Worm (Caenorhabditis elegans) whole organism, L3 larva: ENCODE results near the gene srd-35.

Source experiments
- R02D3.7 ChIP-seq: fragments of 150-350 bp; optimal IDR thresholded peaks from 2 replicates; lab custom pipeline; 2014; ENCODE audit warnings: missing biosample characterization, missing genetic modification characterization
- ZK546.5 ChIP-seq: sonication (generic microtip); optimal IDR thresholded peaks from 2 replicates; lab custom pipeline; 2017; ENCODE audit warnings: missing biosample characterization, missing genetic modification characterization
- ceh-28 ChIP-seq: fragments of 150-350 bp; optimal IDR thresholded peaks from 2 replicates; lab custom pipeline; 2014; ENCODE audit warnings: missing biosample characterization, missing genetic modification reagents, missing genetic modification characterization
- daf-12 ChIP-seq: fragments of 150-350 bp; optimal IDR thresholded peaks from 2 replicates; lab custom pipeline; 2014; ENCODE audit warnings: missing biosample characterization, missing genetic modification reagents, missing genetic modification characterization
- egl-5 ChIP-seq: fragments of 150-350 bp; optimal IDR thresholded peaks from 2 replicates; lab custom pipeline; 2017; ENCODE audit warnings: missing biosample characterization, missing genetic modification reagents, missing genetic modification characterization, inconsistent platforms
- elt-2 ChIP-seq: sonication (generic microtip); optimal IDR thresholded peaks from 2 replicates; lab custom pipeline; 2016; ENCODE audit warnings: missing genetic modification reagents, mild to moderate bottlenecking, missing genetic modification characterization, missing compliant biosample characterization
- fkh-10 ChIP-seq: sonication (generic microtip); optimal IDR thresholded peaks from 2 replicates; lab custom pipeline; 2017; ENCODE audit warnings: missing biosample characterization, missing genetic modification reagents, missing genetic modification characterization
- hmg-11 ChIP-seq: sonication (generic microtip); optimal IDR thresholded peaks from 2 replicates; lab custom pipeline; 2016; ENCODE audit warnings: missing genetic modification characterization, missing compliant biosample characterization
- lin-15B ChIP-seq: fragments of 150-350 bp; optimal IDR thresholded peaks from 2 replicates; lab custom pipeline; 2014; ENCODE audit warnings: missing biosample characterization, missing genetic modification characterization
- lin-39 ChIP-seq: fragments of 150-350 bp; optimal IDR thresholded peaks from 2 replicates; lab custom pipeline; 2018; ENCODE audit warnings: missing biosample characterization, missing genetic modification reagents, missing genetic modification characterization
- lsy-12 ChIP-seq: sonication (generic microtip); optimal IDR thresholded peaks from 2 replicates; lab custom pipeline; 2016; ENCODE audit warnings: mild to moderate bottlenecking, missing genetic modification characterization, missing compliant biosample characterization
- mdl-1 ChIP-seq: fragments of 150-350 bp; optimal IDR thresholded peaks from 2 replicates; lab custom pipeline; 2014; ENCODE audit warnings: missing biosample characterization, missing genetic modification characterization
- mml-1 ChIP-seq: fragments of 150-350 bp; sonication (generic microtip); optimal IDR thresholded peaks from 3 replicates; lab custom pipeline; 2014; ENCODE audit warnings: missing biosample characterization, missing genetic modification characterization
- nfya-1 ChIP-seq: sonication (generic microtip); optimal IDR thresholded peaks from 2 replicates; lab custom pipeline; 2017; ENCODE audit warnings: missing genetic modification characterization, mild to moderate bottlenecking, missing compliant biosample characterization, antibody characterized with exemption, moderate library complexity; ENCODE audit not compliant: insufficient read depth
- nhr-12 ChIP-seq: fragments of 150-350 bp; optimal IDR thresholded peaks from 2 replicates; lab custom pipeline; 2014; ENCODE audit warnings: missing biosample characterization, missing genetic modification characterization
- nhr-23 ChIP-seq: fragments of 150-350 bp; optimal IDR thresholded peaks from 2 replicates; lab custom pipeline; 2014; ENCODE audit warnings: missing biosample characterization, missing genetic modification reagents, missing genetic modification characterization
- nhr-25 ChIP-seq: sonication (generic microtip); optimal IDR thresholded peaks from 2 replicates; lab custom pipeline; 2017; ENCODE audit warnings: missing biosample characterization, missing genetic modification characterization
- nhr-28 ChIP-seq: fragments of 150-350 bp; optimal IDR thresholded peaks from 2 replicates; lab custom pipeline; 2014; ENCODE audit warnings: missing biosample characterization, missing genetic modification characterization
- nhr-43 ChIP-seq: sonication (generic microtip); optimal IDR thresholded peaks from 2 replicates; lab custom pipeline; 2016; ENCODE audit warnings: mild to moderate bottlenecking, missing genetic modification characterization, missing compliant biosample characterization; ENCODE audit not compliant: poor library complexity, severe bottlenecking
- nhr-67 ChIP-seq: fragments of 150-350 bp; optimal IDR thresholded peaks from 2 replicates; lab custom pipeline; 2014; ENCODE audit warnings: missing biosample characterization, missing genetic modification characterization
- nhr-76 ChIP-seq: fragments of 150-350 bp; sonication (generic microtip); optimal IDR thresholded peaks from 5 replicates; lab custom pipeline; 2014; ENCODE audit warnings: missing biosample characterization, missing genetic modification characterization
- pha-4 ChIP-seq: fragments of 150-350 bp; optimal IDR thresholded peaks from 2 replicates; lab custom pipeline; 2014; ENCODE audit warnings: missing biosample characterization, missing genetic modification reagents, missing genetic modification characterization
- pqm-1 ChIP-seq: fragments of 150-350 bp; optimal IDR thresholded peaks from 2 replicates; lab custom pipeline; 2017; ENCODE audit warnings: missing biosample characterization, missing genetic modification characterization, inconsistent platforms
- sea-2 ChIP-seq: fragments of 150-350 bp; sonication (generic microtip); optimal IDR thresholded peaks from 4 replicates; lab custom pipeline; 2014; ENCODE audit warnings: missing biosample characterization, missing genetic modification reagents, missing genetic modification characterization
- skn-1 ChIP-seq: fragments of 150-350 bp; optimal IDR thresholded peaks from 2 replicates; lab custom pipeline; 2014; ENCODE audit warnings: missing biosample characterization, missing genetic modification characterization
- snpc-4 ChIP-seq: fragments of 150-350 bp; optimal IDR thresholded peaks from 2 replicates; lab custom pipeline; 2014; ENCODE audit warnings: missing biosample characterization, missing genetic modification characterization
- tbx-2 ChIP-seq: sonication (generic microtip); optimal IDR thresholded peaks from 2 replicates; lab custom pipeline; 2016; ENCODE audit warnings: mild to moderate bottlenecking, missing genetic modification characterization, missing compliant biosample characterization
- unc-39 ChIP-seq: sonication (generic microtip); optimal IDR thresholded peaks from 4 replicates; lab custom pipeline; 2017; ENCODE audit warnings: missing biosample characterization, missing genetic modification characterization
- ztf-4 ChIP-seq: fragments of 150-350 bp; optimal IDR thresholded peaks from 2 replicates; lab custom pipeline; 2014; ENCODE audit warnings: missing biosample characterization, missing genetic modification characterization

The srd-35 gene

ce11 chrV:12963192-12963591, 984 bp upstream of the srd-35 start, which contains the start of gene hrg-9:
TSS of gene hrg-9 (minus strand) at chrV:12963343.
- TF ChIP-seq pha-4 (peak; percentile 55), unc-39 (tag; lab: Kevin White, UChicago) (no peak), elt-2 (peak; percentile 37), nhr-28 (tag; lab: Kevin White, UChicago) (no peak)

- TF ChIP-seq ceh-28 (tag; lab: Kevin White, UChicago) (no peak), mml-1 (tag; lab: Kevin White, UChicago) (no peak), tbx-2 (tag; lab: Kevin White, UChicago) (no peak), pqm-1 (tag; lab: Kevin White, UChicago) (no peak), nhr-23 (no peak), nhr-12 (tag; lab: Kevin White, UChicago) (no peak), nhr-67 (no peak), R02D3.7 (no peak), nhr-76 (tag; lab: Kevin White, UChicago) (no peak), mdl-1 (tag; lab: Kevin White, UChicago) (no peak), egl-5 (tag; lab: Kevin White, UChicago) (no peak), fkh-10 (GFP tag; lab: Kevin White, UChicago) (no peak), ZK546.5 (no peak), sea-2 (GFP tag; lab: Kevin White, UChicago) (no peak), nhr-25 (no peak), lin-39 (tag; lab: Kevin White, UChicago) (no peak)
These were observed 2.9 kb downstream of the srd-35 start, which contains the start of gene R186.3 for ce11 chrV:12967110-12967509. TSS of gene R186.3 (minus strand) at chrV:12967210.

ce11 chrV:12967925-12968327, 3.8 kb downstream of the srd-35 start, which contains the start of gene R186.8:
TSS of gene R186.8 (minus strand) at chrV:12967982.
- TF ChIP-seq lsy-12 (peak; percentile 58), pqm-1 (tag; lab: Kevin White, UChicago) (peak; percentile 2), elt-2 (peak; percentile 65), lin-15B (peak; percentile 75), tbx-2 (tag; lab: Kevin White, UChicago) (peak; percentile 5), snpc-4 (tag; lab: Kevin White, UChicago) (peak; percentile 24), nhr-25 (peak; percentile 23), nhr-43 (tag; lab: Kevin White, UChicago) (peak; percentile 19), nfya-1 (tag; lab: Kevin White, UChicago) (peak; percentile 66), hmg-11 (peak; percentile 68), pha-4 (peak; percentile 40)

DNA sequence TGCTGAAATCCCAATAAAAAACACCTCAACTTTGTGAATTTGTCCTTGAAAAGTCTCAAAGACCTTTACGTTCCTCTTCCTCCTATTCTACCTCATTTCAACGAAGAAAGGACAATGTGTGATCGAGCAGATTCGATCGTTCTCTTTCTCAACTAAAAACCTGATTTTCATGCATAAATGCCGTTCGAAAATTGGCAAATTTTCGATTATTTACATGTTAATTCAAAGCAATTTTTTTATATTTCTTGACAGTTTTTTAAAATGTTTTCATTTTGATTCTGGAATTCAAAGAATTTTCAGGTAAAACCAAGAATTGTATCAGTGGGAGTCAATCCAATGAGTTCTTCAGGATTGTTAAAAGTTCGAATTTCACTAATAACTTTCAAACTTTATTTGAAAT, 4.4 kb downstream of the srd-35 start, which contains the start of gene lin-46:
Gene lin-46, plus strand, starts transcription at position 301 of the 400 bp plus-strand sequence.
- peak; percentile 67 for TF ChIP-seq nhr-25
- no peak for TF ChIP-seq R02D3.7

- TF ChIP-seq lin-39 (tag; lab: Kevin White, UChicago) (no peak), nfya-1 (tag; lab: Kevin White, UChicago) (peak; percentile 45), hmg-11 (peak; percentile 48), ceh-28 (tag; lab: Kevin White, UChicago) (no peak), pha-4 (peak; percentile 59), lin-15B (peak; percentile 35)
These were observed 6.5 kb downstream of the srd-35 start, which contains the start of gene pnn-1 for ce11 chrV:12970575-12971160. TSS of gene pnn-1 (plus strand) at chrV:12971110.

DNA sequence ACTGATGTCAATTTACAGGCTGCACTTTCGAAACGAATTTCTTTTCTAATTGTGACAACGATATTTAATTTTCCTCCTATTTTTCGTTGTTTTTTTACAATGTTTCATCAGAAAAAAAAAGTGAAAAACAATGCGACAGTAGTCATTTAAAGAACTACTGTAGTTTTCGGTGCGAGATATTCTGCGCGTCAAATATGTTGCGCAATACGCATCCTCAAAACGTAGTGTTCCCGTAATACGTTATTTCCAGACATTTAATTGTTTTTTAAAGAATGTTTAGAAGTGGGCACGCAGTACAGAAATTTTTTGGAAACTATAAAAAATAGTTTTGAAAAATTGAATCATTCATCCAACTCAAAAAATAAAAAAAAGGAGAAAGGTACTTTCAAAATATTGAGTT, 9.9 kb downstream of the srd-35 start:
- no peak for TF ChIP-seq egl-5 (tag; lab: Kevin White, UChicago)
- no peak for TF ChIP-seq daf-12 (tag; lab: Kevin White, UChicago)
- TF ChIP-seq mdl-1 (tag; lab: Kevin White, UChicago), result no peak
- no peak for TF ChIP-seq ztf-4 (tag; lab: Kevin White, UChicago)
- no peak for TF ChIP-seq tbx-2 (tag; lab: Kevin White, UChicago)
- no peak for TF ChIP-seq nhr-43 (tag; lab: Kevin White, UChicago)
- no peak for TF ChIP-seq nhr-25
- TF ChIP-seq sea-2 (GFP tag; lab: Kevin White, UChicago), result no peak
- TF ChIP-seq skn-1 (tag; lab: Kevin White, UChicago), result no peak
- no peak for TF ChIP-seq lin-39 (tag; lab: Kevin White, UChicago)
